Worm (Caenorhabditis elegans): Measurements from ENCODE around the gene csa-1.

ce11 chrII:9336651-9337050 lies 17.1 kb upstream of the csa-1 start:
- TF ChIP-seq W03F9.2 (tag; optimal IDR thresholded peaks at IDR 0.05): no peak
- no peak for TF ChIP-seq him-1 (tag; optimal IDR thresholded peaks at IDR 0.05)
- TF ChIP-seq dao-5 (tag; optimal IDR thresholded peaks at IDR 0.05): no peak

Data from whole organism, L4/young adult.